Worm (Caenorhabditis elegans) whole organism, mixed stage, embryonic: Measurements from ENCODE around the gene fkh-2.
A peak's percentile ranks its signal among the peaks of the same experiment; 100 is the strongest.

ENCODE experiments used
- M03D4.4 ChIP-seq: sonication (generic microtip); optimal IDR thresholded peaks from 2 replicates; lab custom pipeline; 2017; ENCODE audit warnings: mild to moderate bottlenecking, missing genetic modification characterization, missing compliant biosample characterization
- bed-3 ChIP-seq: fragments of 200-800 bp; sonication (Bioruptor generic); optimal IDR thresholded peaks from 3 replicates; lab custom pipeline; 2018; ENCODE audit warnings: mild to moderate bottlenecking, missing genetic modification characterization, moderate library complexity, missing compliant biosample characterization
- blmp-1 ChIP-seq: fragments of 150-350 bp; optimal IDR thresholded peaks from 2 replicates; lab custom pipeline; 2014; ENCODE audit warnings: missing biosample characterization, missing genetic modification characterization
- ceh-83 ChIP-seq: fragments of 200-800 bp; sonication (Bioruptor generic); optimal IDR thresholded peaks from 2 replicates; lab custom pipeline; 2018; ENCODE audit warnings: mild to moderate bottlenecking, missing genetic modification characterization, missing compliant biosample characterization
- ces-1 ChIP-seq: fragments of 150-350 bp; optimal IDR thresholded peaks from 2 replicates; lab custom pipeline; 2014; ENCODE audit warnings: missing biosample characterization, missing genetic modification reagents, missing genetic modification characterization
- cnd-1 ChIP-seq: fragments of 200-800 bp; sonication (Bioruptor generic); optimal IDR thresholded peaks from 2 replicates; lab custom pipeline; 2018; ENCODE audit warnings: mild to moderate bottlenecking, missing genetic modification characterization, missing compliant biosample characterization
- drap-1 ChIP-seq: fragments of 200-800 bp; sonication (Bioruptor generic); optimal IDR thresholded peaks from 3 replicates; lab custom pipeline; 2018; ENCODE audit warnings: mild to moderate bottlenecking, missing genetic modification characterization, missing compliant biosample characterization
- elt-1 ChIP-seq: sonication (generic microtip); optimal IDR thresholded peaks from 2 replicates; lab custom pipeline; 2017; ENCODE audit warnings: missing genetic modification characterization, mild to moderate bottlenecking, missing compliant biosample characterization, antibody characterized with exemption, moderate library complexity, borderline replicate concordance; ENCODE audit not compliant: insufficient read depth
- elt-3 ChIP-seq: fragments of 150-350 bp; optimal IDR thresholded peaks from 2 replicates; lab custom pipeline; 2014; ENCODE audit warnings: missing biosample characterization, missing genetic modification characterization
- flh-1 ChIP-seq: fragments of 200-800 bp; sonication (Bioruptor generic); optimal IDR thresholded peaks from 2 replicates; lab custom pipeline; 2018; ENCODE audit warnings: mild to moderate bottlenecking, missing genetic modification characterization, moderate library complexity, missing compliant biosample characterization
- ham-2 ChIP-seq: fragments of 200-800 bp; sonication (Bioruptor generic); optimal IDR thresholded peaks from 2 replicates; lab custom pipeline; 2018; ENCODE audit warnings: mild to moderate bottlenecking, missing genetic modification characterization, missing compliant biosample characterization
- hlh-1 ChIP-seq: fragments of 150-350 bp; optimal IDR thresholded peaks from 2 replicates; lab custom pipeline; 2014; ENCODE audit warnings: missing biosample characterization, missing genetic modification reagents, missing genetic modification characterization
- lin-13 ChIP-seq: fragments of 150-350 bp; optimal IDR thresholded peaks from 2 replicates; lab custom pipeline; 2014; ENCODE audit warnings: missing biosample characterization, missing genetic modification characterization
- lin-32 ChIP-seq: fragments of 200-800 bp; sonication (Bioruptor generic); optimal IDR thresholded peaks from 2 replicates; lab custom pipeline; 2018; ENCODE audit warnings: mild to moderate bottlenecking, missing genetic modification characterization, missing compliant biosample characterization
- lsy-2 ChIP-seq: fragments of 150-350 bp; optimal IDR thresholded peaks from 2 replicates; lab custom pipeline; 2014; ENCODE audit warnings: missing biosample characterization, missing genetic modification characterization
- mab-5 ChIP-seq: fragments of 150-350 bp; optimal IDR thresholded peaks from 2 replicates; lab custom pipeline; 2014; ENCODE audit warnings: missing biosample characterization, missing genetic modification characterization
- mep-1 ChIP-seq: fragments of 150-350 bp; optimal IDR thresholded peaks from 2 replicates; lab custom pipeline; 2017; ENCODE audit warnings: missing biosample characterization, missing genetic modification reagents, missing genetic modification characterization, inconsistent platforms
- mls-2 ChIP-seq: sonication (generic microtip); optimal IDR thresholded peaks from 2 replicates; lab custom pipeline; 2016; ENCODE audit warnings: mild to moderate bottlenecking, missing genetic modification characterization, moderate library complexity, missing compliant biosample characterization
- nhr-12 ChIP-seq: fragments of 150-350 bp; optimal IDR thresholded peaks from 2 replicates; lab custom pipeline; 2014; ENCODE audit warnings: missing biosample characterization, missing genetic modification characterization
- nhr-2 ChIP-seq: fragments of 150-350 bp; optimal IDR thresholded peaks from 2 replicates; lab custom pipeline; 2014; ENCODE audit warnings: missing biosample characterization, missing genetic modification characterization
- nhr-28 ChIP-seq: fragments of 150-350 bp; optimal IDR thresholded peaks from 2 replicates; lab custom pipeline; 2014; ENCODE audit warnings: missing biosample characterization, missing genetic modification characterization
- nhr-76 ChIP-seq: sonication (generic microtip); optimal IDR thresholded peaks from 2 replicates; lab custom pipeline; 2017; ENCODE audit warnings: missing biosample characterization, missing genetic modification characterization
- pha-4 ChIP-seq: fragments of 150-350 bp; optimal IDR thresholded peaks from 2 replicates; lab custom pipeline; 2018; ENCODE audit warnings: missing biosample characterization, missing genetic modification reagents, missing genetic modification characterization
- sem-2 ChIP-seq: fragments of 200-800 bp; sonication (Bioruptor generic); optimal IDR thresholded peaks from 2 replicates; lab custom pipeline; 2018; ENCODE audit warnings: mild to moderate bottlenecking, missing genetic modification characterization, missing compliant biosample characterization
- snpc-4 ChIP-seq: fragments of 150-350 bp; optimal IDR thresholded peaks from 2 replicates; lab custom pipeline; 2014; ENCODE audit warnings: missing biosample characterization, missing genetic modification characterization
- sptf-1 ChIP-seq: sonication (generic microtip); optimal IDR thresholded peaks from 2 replicates; lab custom pipeline; 2017; ENCODE audit warnings: mild to moderate bottlenecking, missing genetic modification characterization, moderate library complexity, missing compliant biosample characterization
- tbx-8 ChIP-seq: fragments of 200-800 bp; sonication (Bioruptor generic); optimal IDR thresholded peaks from 2 replicates; lab custom pipeline; 2018; ENCODE audit warnings: mild to moderate bottlenecking, missing genetic modification characterization, moderate library complexity, missing compliant biosample characterization
- unc-120 ChIP-seq: sonication (generic microtip); optimal IDR thresholded peaks from 2 replicates; lab custom pipeline; 2017; ENCODE audit warnings: missing genetic modification characterization, missing compliant biosample characterization; ENCODE audit not compliant: poor library complexity, severe bottlenecking
- unc-39 ChIP-seq: fragments of 150-350 bp; optimal IDR thresholded peaks from 2 replicates; lab custom pipeline; 2014; ENCODE audit warnings: missing biosample characterization, missing genetic modification characterization
- unc-62 ChIP-seq: fragments of 150-350 bp; optimal IDR thresholded peaks from 2 replicates; lab custom pipeline; 2014; ENCODE audit warnings: missing biosample characterization, missing genetic modification reagents, missing genetic modification characterization
- zip-8 ChIP-seq: fragments of 150-350 bp; optimal IDR thresholded peaks from 2 replicates; lab custom pipeline; 2014; ENCODE audit warnings: missing biosample characterization, missing genetic modification characterization
- ztf-11 ChIP-seq: fragments of 150-350 bp; optimal IDR thresholded peaks from 2 replicates; lab custom pipeline; 2014; ENCODE audit warnings: missing biosample characterization, missing genetic modification characterization

Gene fkh-2

ce11 chrX:3785111-3785808 lies 43.1 kb upstream of the fkh-2 start:
- TF ChIP-seq unc-62 (GFP tag; lab: Kevin White, UChicago), result no peak
- peak; percentile 4 for TF ChIP-seq hlh-1 (tag; lab: Kevin White, UChicago)

ce11 chrX:3783659-3784058 lies 41.5 kb upstream of the fkh-2 start:
- no peak for TF ChIP-seq flh-1
- TF ChIP-seq, all 35 proteins: peak for 0

- TF ChIP-seq nhr-2 (tag; lab: Kevin White, UChicago), result no peak
Measured at ce11 chrX:3781040-3781439, 38.9 kb upstream of the fkh-2 start, which contains the start of gene marg-1. Gene marg-1, minus strand, starts transcription at chrX:3781140.

ce11 chrX:3773233-3773632 lies 31.1 kb upstream of the fkh-2 start:
- TF ChIP-seq sptf-1 (tag; lab: Kevin White, UChicago) (no peak), zip-8 (tag; lab: Kevin White, UChicago) (no peak), ham-2 (GFP tag; lab: Kevin White, UChicago) (no peak), blmp-1 (peak; percentile 28), nhr-76 (tag; lab: Kevin White, UChicago) (no peak), mep-1 (no peak), M03D4.4 (no peak), mls-2 (tag; lab: Kevin White, UChicago) (no peak)

ce11 chrX:3772405-3772804 lies 30.3 kb upstream of the fkh-2 start, which contains the start of gene F47B7.2:
Gene F47B7.2, plus strand, starts transcription at chrX:3772762.
- TF ChIP-seq cnd-1 (tag; lab: Kevin White, UChicago) (no peak), ztf-11 (no peak), mep-1 (peak; percentile 52), M03D4.4 (no peak), ces-1 (GFP tag; lab: Kevin White, UChicago) (peak; percentile 91), sptf-1 (tag; lab: Kevin White, UChicago) (peak; percentile 20), ham-2 (GFP tag; lab: Kevin White, UChicago) (no peak)

ce11 chrX:3768717-3769116 lies 26.6 kb upstream of the fkh-2 start, which contains the start of gene F47B7.5:
Gene F47B7.5, minus strand, starts transcription at chrX:3768817.
- no peak for TF ChIP-seq unc-62 (GFP tag; lab: Kevin White, UChicago)
- no peak for TF ChIP-seq lin-32 (GFP tag; lab: Kevin White, UChicago)
- no peak for TF ChIP-seq ceh-83 (GFP tag; lab: Kevin White, UChicago)
- no peak for TF ChIP-seq mls-2 (tag; lab: Kevin White, UChicago)
- TF ChIP-seq zip-8 (tag; lab: Kevin White, UChicago), result no peak
- no peak for TF ChIP-seq tbx-8 (GFP tag; lab: Kevin White, UChicago)
- no peak for TF ChIP-seq mab-5
- no peak for TF ChIP-seq pha-4
- TF ChIP-seq elt-1, result no peak

ce11 chrX:3766552-3766951 lies 24.4 kb upstream of the fkh-2 start, which contains the start of gene F47B7.4:
Gene F47B7.4, minus strand, starts transcription at chrX:3766652.
- TF ChIP-seq drap-1 (GFP tag; lab: Kevin White, UChicago), result no peak
- TF ChIP-seq nhr-2 (tag; lab: Kevin White, UChicago), result no peak
- TF ChIP-seq mls-2 (tag; lab: Kevin White, UChicago), result no peak
- TF ChIP-seq lin-32 (GFP tag; lab: Kevin White, UChicago), result no peak
- no peak for TF ChIP-seq unc-120 (tag; lab: Kevin White, UChicago)
- no peak for TF ChIP-seq unc-39
- TF ChIP-seq elt-1, result no peak
- TF ChIP-seq unc-62 (GFP tag; lab: Kevin White, UChicago), result no peak

ce11 chrX:3764295-3764694 lies 22.2 kb upstream of the fkh-2 start, which contains the start of gene F47B7.3:
Gene F47B7.3, minus strand, starts transcription at chrX:3764395.
- no peak for TF ChIP-seq lin-13
- no peak for TF ChIP-seq cnd-1 (tag; lab: Kevin White, UChicago)
- TF ChIP-seq nhr-76 (tag; lab: Kevin White, UChicago), result no peak
- no peak for TF ChIP-seq lsy-2 (tag; lab: Kevin White, UChicago)
- no peak for TF ChIP-seq bed-3
- TF ChIP-seq ztf-11, result no peak
- no peak for TF ChIP-seq ces-1 (GFP tag; lab: Kevin White, UChicago)
- no peak for TF ChIP-seq flh-1
- no peak for TF ChIP-seq elt-3 (tag; lab: Kevin White, UChicago)
- no peak for TF ChIP-seq drap-1 (GFP tag; lab: Kevin White, UChicago)
- no peak for TF ChIP-seq nhr-28 (tag; lab: Kevin White, UChicago)
- TF ChIP-seq mab-5, result no peak
- no peak for TF ChIP-seq nhr-12 (tag; lab: Kevin White, UChicago)
- TF ChIP-seq sem-2 (GFP tag; lab: Kevin White, UChicago), result no peak
- no peak for TF ChIP-seq snpc-4
- TF ChIP-seq M03D4.4, result no peak
- TF ChIP-seq blmp-1, result no peak
- TF ChIP-seq mls-2 (tag; lab: Kevin White, UChicago), result no peak
